Worm (Caenorhabditis elegans) whole organism, L3 larva: Measurements from ENCODE around the gene gln-3.

Experiments
- R02D3.7 ChIP-seq: fragments of 150-350 bp; optimal IDR thresholded peaks from 2 replicates; lab custom pipeline; 2014; ENCODE audit warnings: missing biosample characterization, missing genetic modification characterization
- ZK546.5 ChIP-seq: sonication (generic microtip); optimal IDR thresholded peaks from 2 replicates; lab custom pipeline; 2017; ENCODE audit warnings: missing biosample characterization, missing genetic modification characterization
- aly-2 ChIP-seq: fragments of 150-350 bp; optimal IDR thresholded peaks from 2 replicates; lab custom pipeline; 2014; ENCODE audit warnings: missing biosample characterization, missing genetic modification characterization
- ama-1 ChIP-seq: fragments of 150-350 bp; optimal IDR thresholded peaks from 2 replicates; lab custom pipeline; 2018
- ceh-28 ChIP-seq: fragments of 150-350 bp; optimal IDR thresholded peaks from 2 replicates; lab custom pipeline; 2014; ENCODE audit warnings: missing biosample characterization, missing genetic modification reagents, missing genetic modification characterization
- ceh-9 ChIP-seq: sonication (generic microtip); optimal IDR thresholded peaks from 2 replicates; lab custom pipeline; 2018; ENCODE audit warnings: missing biosample characterization, missing genetic modification characterization
- egl-27 ChIP-seq: sonication (generic microtip); optimal IDR thresholded peaks from 4 replicates; lab custom pipeline; 2017; ENCODE audit warnings: missing biosample characterization, missing genetic modification reagents, missing genetic modification characterization
- egl-5 ChIP-seq: fragments of 150-350 bp; optimal IDR thresholded peaks from 2 replicates; lab custom pipeline; 2017; ENCODE audit warnings: missing biosample characterization, missing genetic modification reagents, missing genetic modification characterization, inconsistent platforms
- elt-2 ChIP-seq: sonication (generic microtip); optimal IDR thresholded peaks from 2 replicates; lab custom pipeline; 2016; ENCODE audit warnings: missing genetic modification reagents, mild to moderate bottlenecking, missing genetic modification characterization, missing compliant biosample characterization
- eor-1 ChIP-seq, 2 experiments: fragments of 150-350 bp; optimal IDR thresholded peaks; 2 replicates each; lab custom pipeline; 2014 to 2018; ENCODE audit warnings: missing biosample characterization in 2 of 2, missing genetic modification characterization in 2 of 2
- fkh-10 ChIP-seq: sonication (generic microtip); optimal IDR thresholded peaks from 2 replicates; lab custom pipeline; 2017; ENCODE audit warnings: missing biosample characterization, missing genetic modification reagents, missing genetic modification characterization
- fkh-2 ChIP-seq: fragments of 150-350 bp; optimal IDR thresholded peaks from 2 replicates; lab custom pipeline; 2014; ENCODE audit warnings: missing biosample characterization, missing genetic modification reagents, missing genetic modification characterization
- fos-1 ChIP-seq: fragments of 150-350 bp; optimal IDR thresholded peaks from 2 replicates; lab custom pipeline; 2014; ENCODE audit warnings: missing biosample characterization, missing genetic modification characterization
- hmg-11 ChIP-seq: sonication (generic microtip); optimal IDR thresholded peaks from 2 replicates; lab custom pipeline; 2016; ENCODE audit warnings: missing genetic modification characterization, missing compliant biosample characterization
- jun-1 ChIP-seq: fragments of 150-350 bp; optimal IDR thresholded peaks from 2 replicates; lab custom pipeline; 2014; ENCODE audit warnings: missing biosample characterization, missing genetic modification reagents, missing genetic modification characterization
- lsy-12 ChIP-seq: sonication (generic microtip); optimal IDR thresholded peaks from 2 replicates; lab custom pipeline; 2016; ENCODE audit warnings: mild to moderate bottlenecking, missing genetic modification characterization, missing compliant biosample characterization
- nfya-1 ChIP-seq: sonication (generic microtip); optimal IDR thresholded peaks from 2 replicates; lab custom pipeline; 2017; ENCODE audit warnings: missing genetic modification characterization, mild to moderate bottlenecking, missing compliant biosample characterization, antibody characterized with exemption, moderate library complexity; ENCODE audit not compliant: insufficient read depth
- nhr-11 ChIP-seq: fragments of 150-350 bp; optimal IDR thresholded peaks from 2 replicates; lab custom pipeline; 2014; ENCODE audit warnings: missing biosample characterization, missing genetic modification characterization
- nhr-12 ChIP-seq: fragments of 150-350 bp; optimal IDR thresholded peaks from 2 replicates; lab custom pipeline; 2014; ENCODE audit warnings: missing biosample characterization, missing genetic modification characterization
- nhr-23 ChIP-seq: fragments of 150-350 bp; optimal IDR thresholded peaks from 2 replicates; lab custom pipeline; 2014; ENCODE audit warnings: missing biosample characterization, missing genetic modification reagents, missing genetic modification characterization
- nhr-25 ChIP-seq: sonication (generic microtip); optimal IDR thresholded peaks from 2 replicates; lab custom pipeline; 2017; ENCODE audit warnings: missing biosample characterization, missing genetic modification characterization
- nhr-43 ChIP-seq: sonication (generic microtip); optimal IDR thresholded peaks from 2 replicates; lab custom pipeline; 2016; ENCODE audit warnings: mild to moderate bottlenecking, missing genetic modification characterization, missing compliant biosample characterization; ENCODE audit not compliant: poor library complexity, severe bottlenecking
- nhr-76 ChIP-seq: fragments of 150-350 bp; sonication (generic microtip); optimal IDR thresholded peaks from 5 replicates; lab custom pipeline; 2014; ENCODE audit warnings: missing biosample characterization, missing genetic modification characterization
- nhr-77 ChIP-seq: fragments of 150-350 bp; optimal IDR thresholded peaks from 2 replicates; lab custom pipeline; 2014; ENCODE audit warnings: missing biosample characterization, missing genetic modification characterization
- pha-4 ChIP-seq: fragments of 150-350 bp; optimal IDR thresholded peaks from 2 replicates; lab custom pipeline; 2014; ENCODE audit warnings: missing biosample characterization, missing genetic modification reagents, missing genetic modification characterization
- pqm-1 ChIP-seq: fragments of 150-350 bp; optimal IDR thresholded peaks from 2 replicates; lab custom pipeline; 2017; ENCODE audit warnings: missing biosample characterization, missing genetic modification characterization, inconsistent platforms
- sea-2 ChIP-seq: fragments of 150-350 bp; sonication (generic microtip); optimal IDR thresholded peaks from 4 replicates; lab custom pipeline; 2014; ENCODE audit warnings: missing biosample characterization, missing genetic modification reagents, missing genetic modification characterization
- snpc-4 ChIP-seq: fragments of 150-350 bp; optimal IDR thresholded peaks from 2 replicates; lab custom pipeline; 2014; ENCODE audit warnings: missing biosample characterization, missing genetic modification characterization
- tbx-2 ChIP-seq: sonication (generic microtip); optimal IDR thresholded peaks from 2 replicates; lab custom pipeline; 2016; ENCODE audit warnings: mild to moderate bottlenecking, missing genetic modification characterization, missing compliant biosample characterization
- unc-39 ChIP-seq: sonication (generic microtip); optimal IDR thresholded peaks from 4 replicates; lab custom pipeline; 2017; ENCODE audit warnings: missing biosample characterization, missing genetic modification characterization
- unc-62 ChIP-seq: fragments of 150-350 bp; sonication (generic microtip); optimal IDR thresholded peaks from 4 replicates; lab custom pipeline; 2014; ENCODE audit warnings: missing biosample characterization, missing genetic modification reagents, missing genetic modification characterization
- zag-1 ChIP-seq: fragments of 150-350 bp; optimal IDR thresholded peaks from 2 replicates; lab custom pipeline; 2014; ENCODE audit warnings: missing biosample characterization, missing genetic modification characterization
- ztf-4 ChIP-seq: fragments of 150-350 bp; optimal IDR thresholded peaks from 2 replicates; lab custom pipeline; 2014; ENCODE audit warnings: missing biosample characterization, missing genetic modification characterization

The gln-3 gene

ce11 chrIV:16169443-16170105, 904 bp downstream of the gln-3 start:
- peak; percentile 61 for TF ChIP-seq elt-2 (tag; lab: Kevin White, UChicago)
- peak; percentile 35 for TF ChIP-seq nhr-25 (tag; lab: Kevin White, UChicago)
- peak; percentile 58 for TF ChIP-seq nhr-23 (tag; lab: Kevin White, UChicago)
- no peak for TF ChIP-seq ztf-4 (tag; lab: Kevin White, UChicago)
- TF ChIP-seq unc-62: no peak
- TF ChIP-seq nfya-1 (tag; lab: Kevin White, UChicago): peak; percentile 23
- TF ChIP-seq R02D3.7 (tag; lab: Kevin White, UChicago): peak; percentile 15
- TF ChIP-seq hmg-11 (tag; lab: Kevin White, UChicago): no peak
- peak; percentile 84 for TF ChIP-seq nhr-43 (tag; lab: Kevin White, UChicago)
- TF ChIP-seq ama-1 (lab: Kevin White, UChicago): peak; percentile 95
- TF ChIP-seq tbx-2: no peak
- peak; percentile 51 for TF ChIP-seq pha-4
- no peak for TF ChIP-seq zag-1 (tag; lab: Kevin White, UChicago)
- TF ChIP-seq fkh-2 (tag; lab: Kevin White, UChicago): no peak
- TF ChIP-seq ceh-28 (tag; lab: Kevin White, UChicago): peak; percentile 6
- peak; percentile 47 for TF ChIP-seq pqm-1
- no peak for TF ChIP-seq nhr-12 (tag; lab: Kevin White, UChicago)
- TF ChIP-seq jun-1 (tag; lab: Kevin White, UChicago): no peak

ce11 chrIV:16168702-16169440, 1.6 kb downstream of the gln-3 start:
- TF ChIP-seq unc-62: no peak

- TF ChIP-seq fos-1: no peak
- peak; percentile 30 for TF ChIP-seq nhr-43 (tag; lab: Kevin White, UChicago)
- TF ChIP-seq ama-1 (lab: Kevin White, UChicago): peak; percentile 87
These were observed 2.5 kb downstream of the gln-3 start for ce11 chrIV:16167941-16168340.

ce11 chrIV:16167331-16167730, 3.1 kb downstream of the gln-3 start:
- TF ChIP-seq tbx-2: peak; percentile 48
- TF ChIP-seq nhr-43 (tag; lab: Kevin White, UChicago): peak; percentile 76
- TF ChIP-seq snpc-4 (tag; lab: Kevin White, UChicago): peak; percentile 17
- peak; percentile 23 for TF ChIP-seq pha-4
- TF ChIP-seq elt-2 (tag; lab: Kevin White, UChicago): peak; percentile 46
- TF ChIP-seq lsy-12 (tag; lab: Kevin White, UChicago): peak; percentile 56

- TF ChIP-seq aly-2: no peak
- TF ChIP-seq hmg-11 (tag; lab: Kevin White, UChicago): no peak
- no peak for TF ChIP-seq nhr-12 (tag; lab: Kevin White, UChicago)
- no peak for TF ChIP-seq nhr-77
- TF ChIP-seq snpc-4 (tag; lab: Kevin White, UChicago): no peak
- no peak for TF ChIP-seq ztf-4 (tag; lab: Kevin White, UChicago)
- TF ChIP-seq jun-1 (tag; lab: Kevin White, UChicago): no peak
- TF ChIP-seq fos-1: no peak
- no peak for TF ChIP-seq nfya-1 (tag; lab: Kevin White, UChicago)
- TF ChIP-seq nhr-11 (tag; lab: Kevin White, UChicago): no peak
- TF ChIP-seq sea-2 (GFP tag; lab: Kevin White, UChicago): no peak
- no peak for TF ChIP-seq fkh-10 (GFP tag; lab: Kevin White, UChicago)
- TF ChIP-seq eor-1 (tag; optimal IDR thresholded peaks at IDR 0.05; lab: Kevin White, UChicago): no peak
- TF ChIP-seq unc-39 (tag; lab: Kevin White, UChicago): no peak
- no peak for TF ChIP-seq egl-27
- no peak for TF ChIP-seq nhr-76 (tag; lab: Kevin White, UChicago)
- TF ChIP-seq egl-5 (tag; lab: Kevin White, UChicago): no peak
- TF ChIP-seq elt-2 (tag; lab: Kevin White, UChicago): no peak
- no peak for TF ChIP-seq ceh-9 (tag; lab: Kevin White, UChicago)
- TF ChIP-seq ZK546.5 (tag; lab: Kevin White, UChicago): no peak
These were observed 23.4 kb downstream of the gln-3 start, which contains the start of gene Y105C5B.25 for ce11 chrIV:16147055-16147454. TSS of gene Y105C5B.25 (minus strand) at chrIV:16147155.
